Worm (Caenorhabditis elegans) whole organism, L4 larva: ENCODE data around the gene cyp-35A4.

Experiments used
- F37D6.2 ChIP-seq: sonication (generic microtip); optimal IDR thresholded peaks from 2 replicates; lab custom pipeline; 2016; ENCODE audit warnings: mild to moderate bottlenecking, missing genetic modification characterization, missing compliant biosample characterization
- F44E2.7 ChIP-seq: fragments of 200-800 bp; sonication (Bioruptor generic); IDR thresholded peaks from 2 replicates; pipeline ENCODE4 v2.1.2; 2022; ENCODE audit warnings: missing genetic modification characterization, missing compliant biosample characterization
- T26A8.4 ChIP-seq: fragments of 200-800 bp; sonication (Bioruptor generic); IDR thresholded peaks from 2 replicates; pipeline ENCODE4 v1.3.6; 2022; ENCODE audit warnings: missing genetic modification characterization, missing compliant biosample characterization
- Y5F2A.4 ChIP-seq: fragments of 200-800 bp; sonication (Bioruptor generic); optimal IDR thresholded peaks from 2 replicates; lab custom pipeline; 2018; ENCODE audit warnings: mild to moderate bottlenecking, missing genetic modification characterization, missing compliant biosample characterization
- ZK337.2 ChIP-seq: fragments of 200-800 bp; sonication (Bioruptor generic); IDR thresholded peaks from 2 replicates; pipeline ENCODE4 v1.3.6; 2022; ENCODE audit warnings: missing genetic modification reagents, missing genetic modification characterization, missing compliant biosample characterization
- ZK546.5 ChIP-seq, 2 experiments: sonication (generic microtip); optimal IDR thresholded peaks; 2 replicates each; lab custom pipeline; 2017; ENCODE audit warnings: missing biosample characterization in 2 of 2, missing genetic modification characterization in 2 of 2
- aha-1 ChIP-seq: fragments of 150-350 bp; peaks from one replicate; lab custom pipeline; 2014; ENCODE audit warnings: missing biosample characterization, missing genetic modification characterization
- ama-1 ChIP-seq: fragments of 150-350 bp; optimal IDR thresholded peaks from 2 replicates; lab custom pipeline; 2014; ENCODE audit warnings: inconsistent platforms, mixed read lengths
- attf-4 ChIP-seq: sonication (generic microtip); optimal IDR thresholded peaks from 3 replicates; lab custom pipeline; 2017; ENCODE audit warnings: missing biosample characterization, missing genetic modification characterization
- ceh-82 ChIP-seq: sonication (generic microtip); optimal IDR thresholded peaks from 2 replicates; lab custom pipeline; 2017; ENCODE audit warnings: missing biosample characterization, missing genetic modification characterization
- ces-1 ChIP-seq: fragments of 150-350 bp; sonication (generic microtip); optimal IDR thresholded peaks from 4 replicates; lab custom pipeline; 2014; ENCODE audit warnings: missing biosample characterization, missing genetic modification reagents, missing genetic modification characterization
- daf-16 ChIP-seq, 3 experiments: sonication (generic microtip); optimal IDR thresholded peaks; 2 replicates each; lab custom pipeline; 2016 to 2017; ENCODE audit warnings: missing genetic modification characterization in 3 of 3, missing genetic modification reagents in 3 of 3, mild to moderate bottlenecking in 2 of 3, missing compliant biosample characterization in 2 of 3, missing biosample characterization in 1 of 3, moderate library complexity in 1 of 3
- daf-19 ChIP-seq: fragments of 200-800 bp; sonication (Bioruptor generic); conservative IDR thresholded peaks from 2 replicates; pipeline ENCODE4 v1.3.6; 2022; ENCODE audit warnings: missing genetic modification characterization, missing compliant biosample characterization
- daf-8 ChIP-seq: fragments of 200-800 bp; sonication (Bioruptor generic); IDR thresholded peaks from 2 replicates; pipeline ENCODE4 v1.3.6; 2022; ENCODE audit warnings: missing genetic modification characterization, missing compliant biosample characterization
- dmd-9 ChIP-seq: fragments of 200-800 bp; sonication (Bioruptor generic); IDR thresholded peaks from 2 replicates; pipeline ENCODE4 v1.3.6; 2022; ENCODE audit warnings: missing genetic modification reagents, missing genetic modification characterization, missing compliant biosample characterization
- egl-27 ChIP-seq: sonication (generic microtip); optimal IDR thresholded peaks from 3 replicates; lab custom pipeline; 2017; ENCODE audit warnings: missing biosample characterization, missing genetic modification reagents, missing genetic modification characterization
- egl-43 ChIP-seq: fragments of 200-800 bp; sonication (Bioruptor generic); IDR thresholded peaks from 2 replicates; pipeline ENCODE4 v1.3.6; 2022; ENCODE audit warnings: missing genetic modification reagents, missing genetic modification characterization, missing compliant biosample characterization
- jun-1 ChIP-seq: fragments of 150-350 bp; optimal IDR thresholded peaks from 2 replicates; lab custom pipeline; 2014; ENCODE audit warnings: missing biosample characterization, missing genetic modification reagents, missing genetic modification characterization
- lin-1 ChIP-seq: fragments of 200-800 bp; sonication (Bioruptor generic); IDR thresholded peaks from 2 replicates; pipeline ENCODE4 v1.3.6; 2022; ENCODE audit warnings: missing genetic modification reagents, missing genetic modification characterization, missing compliant biosample characterization
- lin-39 ChIP-seq: fragments of 150-350 bp; optimal IDR thresholded peaks from 2 replicates; lab custom pipeline; 2014; ENCODE audit warnings: missing biosample characterization, missing genetic modification reagents, missing genetic modification characterization
- madf-5 ChIP-seq, 2 experiments: fragments of 200-800 bp; sonication (Bioruptor generic); IDR thresholded peaks; 2 replicates each; pipeline ENCODE4 v1.3.6; 2022; ENCODE audit warnings: missing compliant biosample characterization in 2 of 2, missing genetic modification characterization in 2 of 2
- madf-9 ChIP-seq: fragments of 200-800 bp; sonication (Bioruptor generic); conservative IDR thresholded peaks from 2 replicates; pipeline ENCODE4 v1.3.6; 2022; ENCODE audit warnings: missing genetic modification reagents, missing genetic modification characterization, missing compliant biosample characterization
- mdl-1 ChIP-seq, 2 experiments: fragments of 150-350 bp in 1 of 2; sonication (generic microtip) in 1 of 2; optimal IDR thresholded peaks; 2 replicates each; lab custom pipeline; 2014 to 2017; ENCODE audit warnings: missing biosample characterization in 2 of 2, missing genetic modification characterization in 2 of 2
- mes-2 ChIP-seq: sonication (generic microtip); optimal IDR thresholded peaks from 2 replicates; lab custom pipeline; 2016; ENCODE audit warnings: missing genotype, mild to moderate bottlenecking, missing genetic modification characterization, missing compliant biosample characterization; ENCODE audit not compliant: poor library complexity, severe bottlenecking
- mxl-2 ChIP-seq: fragments of 200-800 bp; sonication (Bioruptor generic); conservative IDR thresholded peaks from 2 replicates; pipeline ENCODE4 v1.3.6; 2022; ENCODE audit warnings: missing genetic modification reagents, missing genetic modification characterization, missing compliant biosample characterization
- nhr-111 ChIP-seq: fragments of 200-800 bp; sonication (Bioruptor generic); optimal IDR thresholded peaks from 2 replicates; lab custom pipeline; 2018; ENCODE audit warnings: mild to moderate bottlenecking, missing genetic modification characterization, missing compliant biosample characterization
- nhr-237 ChIP-seq: sonication (generic microtip); optimal IDR thresholded peaks from 2 replicates; lab custom pipeline; 2017; ENCODE audit warnings: missing biosample characterization, missing genetic modification characterization
- nhr-28 ChIP-seq: fragments of 150-350 bp; optimal IDR thresholded peaks from 2 replicates; lab custom pipeline; 2014; ENCODE audit warnings: missing biosample characterization, missing genetic modification characterization
- nhr-77 ChIP-seq: fragments of 150-350 bp; optimal IDR thresholded peaks from 2 replicates; lab custom pipeline; 2014; ENCODE audit warnings: missing biosample characterization, missing genetic modification characterization
- php-3 ChIP-seq: fragments of 200-800 bp; sonication (Bioruptor generic); IDR thresholded peaks from 2 replicates; pipeline ENCODE4 v1.3.6; 2022; ENCODE audit warnings: missing genetic modification reagents, missing genetic modification characterization, missing compliant biosample characterization
- saeg-2 ChIP-seq: fragments of 200-800 bp; sonication (Bioruptor generic); IDR thresholded peaks from 2 replicates; pipeline ENCODE4 v1.3.6; 2022; ENCODE audit warnings: missing genetic modification reagents, missing genetic modification characterization, missing compliant biosample characterization
- skn-1 ChIP-seq: fragments of 150-350 bp; optimal IDR thresholded peaks from 2 replicates; lab custom pipeline; 2014; ENCODE audit warnings: missing biosample characterization, missing genetic modification characterization
- spr-3 ChIP-seq: fragments of 200-800 bp; sonication (Bioruptor generic); optimal IDR thresholded peaks from 2 replicates; lab custom pipeline; 2018; ENCODE audit warnings: mild to moderate bottlenecking, missing genetic modification characterization, missing compliant biosample characterization
- tag-97 ChIP-seq: fragments of 200-800 bp; sonication (Bioruptor generic); IDR thresholded peaks from 2 replicates; pipeline ENCODE4 v1.3.6; 2022; ENCODE audit warnings: missing genetic modification characterization, missing compliant biosample characterization
- unc-130 ChIP-seq: sonication (generic microtip); optimal IDR thresholded peaks from 2 replicates; lab custom pipeline; 2016; ENCODE audit warnings: missing genetic modification reagents, missing genetic modification characterization, missing compliant biosample characterization
- unc-39 ChIP-seq: sonication (generic microtip); optimal IDR thresholded peaks from 2 replicates; lab custom pipeline; 2017; ENCODE audit warnings: missing biosample characterization, missing genetic modification characterization
- unc-62 ChIP-seq, 3 experiments: fragments of 150-350 bp in 1 of 3; sonication (generic microtip); optimal IDR thresholded peaks in 2 of 3; peaks in 1 of 3; 1 replicate in 1 of 3; 2 replicates in 2 of 3; lab custom pipeline; 2014 to 2017; ENCODE audit warnings: missing biosample characterization in 3 of 3, missing genetic modification characterization in 3 of 3, missing genetic modification reagents in 3 of 3, missing genotype in 1 of 3
- zfp-3 ChIP-seq: fragments of 200-800 bp; sonication (Bioruptor generic); conservative IDR thresholded peaks from 2 replicates; pipeline ENCODE4 v1.3.6; 2022; ENCODE audit warnings: missing genetic modification reagents, missing genetic modification characterization, missing compliant biosample characterization
- zip-11 ChIP-seq: fragments of 200-800 bp; sonication (Bioruptor generic); IDR thresholded peaks from 2 replicates; pipeline ENCODE4 v1.3.6; 2022; ENCODE audit warnings: missing genetic modification characterization, missing compliant biosample characterization
- zip-2 ChIP-seq: fragments of 150-350 bp; optimal IDR thresholded peaks from 2 replicates; lab custom pipeline; 2014; ENCODE audit warnings: missing biosample characterization, missing genetic modification characterization
- ztf-11 ChIP-seq: fragments of 150-350 bp; optimal IDR thresholded peaks from 2 replicates; lab custom pipeline; 2014; ENCODE audit warnings: missing biosample characterization, missing genetic modification characterization

cyp-35A4 gene

DNA sequence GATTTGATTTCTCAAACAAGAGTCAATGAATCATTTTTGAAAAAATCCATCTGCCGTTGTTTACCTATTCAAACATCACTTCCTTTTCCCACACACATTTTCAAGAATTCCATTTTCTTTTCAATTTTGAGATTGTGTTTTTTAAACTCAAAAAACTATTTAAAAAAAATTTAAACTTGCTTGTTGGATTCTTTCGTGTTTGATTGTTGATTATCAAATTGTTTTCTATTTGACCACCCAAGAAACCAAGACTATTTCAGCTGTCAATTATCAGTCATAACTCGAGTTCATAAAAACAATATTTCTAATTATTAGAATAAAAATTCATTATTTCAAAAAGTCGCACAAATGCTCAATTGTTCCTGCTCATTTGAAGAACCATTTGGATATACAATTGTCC, 26.2 kb upstream of the cyp-35A4 start, which contains the start of gene srh-8:
srh-8 (plus strand) TSS at position 301 of the 400 bp plus-strand sequence.
- TF ChIP-seq aha-1 (tag; lab: Kevin White, UChicago) (peak; percentile 25), skn-1 (tag; lab: Kevin White, UChicago) (no peak), mes-2 (tag; lab: Kevin White, UChicago) (no peak), php-3 (GFP tag; lab: Robert Waterston, UW) (no peak)

DNA sequence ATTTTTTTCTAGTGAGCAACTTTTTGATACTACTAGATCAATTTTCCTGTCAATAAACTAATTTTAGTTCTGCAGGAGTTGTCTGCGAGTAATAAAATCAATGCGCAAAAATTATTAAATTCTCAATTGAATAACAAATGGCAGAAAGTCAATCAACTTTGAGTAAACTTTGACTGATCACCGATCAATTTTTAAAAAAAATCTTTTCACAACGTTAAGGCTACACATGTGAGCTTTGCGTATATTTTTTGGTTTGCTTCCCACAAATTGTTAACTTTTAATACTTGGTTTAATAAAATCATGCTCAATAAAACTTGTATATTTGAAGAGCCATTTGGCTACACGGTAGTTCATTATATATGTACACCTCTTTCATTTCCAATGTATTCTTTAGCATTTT, 23.5 kb upstream of the cyp-35A4 start, which contains the start of gene srh-7:
srh-7 (plus strand) TSS at position 301 of the 400 bp plus-strand sequence.
- TF ChIP-seq ztf-11 (no peak), spr-3 (GFP tag; lab: Kevin White, UChicago) (no peak), php-3 (GFP tag; lab: Robert Waterston, UW) (no peak), tag-97 (GFP tag; lab: Robert Waterston, UW) (no peak), egl-43 (GFP tag; lab: Robert Waterston, UW) (no peak), daf-19 (GFP tag; lab: Robert Waterston, UW) (no peak), zfp-3 (GFP tag; lab: Robert Waterston, UW) (no peak), F37D6.2 (tag; lab: Kevin White, UChicago) (no peak), lin-39 (no peak), zip-11 (GFP tag; lab: Robert Waterston, UW) (no peak), ZK546.5 (tag; optimal IDR thresholded peaks at IDR 0.05; lab: Kevin White, UChicago) (no peak), ZK337.2 (GFP tag; lab: Robert Waterston, UW) (no peak), daf-16 (GFP tag; optimal IDR thresholded peaks at IDR 0.05; lab: Kevin White, UChicago) (no peak), daf-16 (tag; optimal IDR thresholded peaks at IDR 0.05; lab: Kevin White, UChicago) (no peak)

- TF ChIP-seq madf-9 (GFP tag; lab: Robert Waterston, UW) (no peak), attf-4 (tag; lab: Kevin White, UChicago) (no peak), unc-39 (tag; lab: Kevin White, UChicago) (no peak), jun-1 (tag; lab: Kevin White, UChicago) (no peak), aha-1 (tag; lab: Kevin White, UChicago) (peak; percentile 3)
These were observed 21.2 kb upstream of the cyp-35A4 start, which contains the start of gene srh-4 for ce11 chrV:4010170-4010569. srh-4 (plus strand) TSS chrV:4010470.

- TF ChIP-seq egl-27 (tag; lab: Kevin White, UChicago), result no peak
- TF ChIP-seq lin-1 (GFP tag; lab: Robert Waterston, UW), result no peak
- no peak for TF ChIP-seq nhr-111
- TF ChIP-seq daf-19 (GFP tag; lab: Robert Waterston, UW), result no peak
- no peak for TF ChIP-seq zip-2 (tag; lab: Kevin White, UChicago)
- TF ChIP-seq unc-130, result no peak
- TF ChIP-seq mdl-1 (tag; optimal IDR thresholded peaks at IDR 0.05; lab: Kevin White, UChicago), result no peak
- TF ChIP-seq, all 104 proteins: peak for 0
These were observed 14.6 kb upstream of the cyp-35A4 start, which contains the start of gene srw-89 for ce11 chrV:4016780-4017179. srw-89 (plus strand) TSS chrV:4017080.

DNA sequence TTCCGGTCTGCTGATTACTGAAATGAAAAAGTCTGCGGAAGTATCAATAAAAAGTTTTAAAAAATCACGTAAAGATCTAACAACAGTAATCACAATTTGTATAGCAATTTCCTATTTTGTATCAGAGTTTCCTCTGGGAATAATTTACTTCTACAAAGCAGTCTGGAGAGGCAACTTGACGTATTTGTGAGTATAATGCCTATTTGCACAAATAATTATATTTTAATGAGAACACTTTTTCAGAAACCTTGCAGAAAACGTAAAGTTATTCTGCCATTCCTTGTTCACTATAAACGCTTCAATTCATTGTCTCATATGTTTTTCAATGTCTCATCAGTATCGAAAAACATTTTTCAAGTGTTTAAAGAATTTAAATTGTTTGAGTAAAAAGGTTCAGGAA, 12.8 kb upstream of the cyp-35A4 start:
- TF ChIP-seq tag-97 (GFP tag; lab: Robert Waterston, UW), result no peak
- no peak for TF ChIP-seq dmd-9
- TF ChIP-seq F44E2.7, result no peak
- TF ChIP-seq spr-3 (GFP tag; lab: Kevin White, UChicago), result no peak
- peak in 1 of 2 experiments; percentile 80 for TF ChIP-seq unc-62 (GFP tag; optimal IDR thresholded peaks at IDR 0.05 in 1 of 2; lab: Kevin White, UChicago)
- TF ChIP-seq unc-62 (tag; optimal IDR thresholded peaks at IDR 0.05; lab: Kevin White, UChicago), result no peak
- TF ChIP-seq, all 104 proteins: peak for 1

- TF ChIP-seq ZK546.5 (tag; optimal IDR thresholded peaks at IDR 0.05; lab: Kevin White, UChicago), result no peak
- no peak for TF ChIP-seq dmd-9
- TF ChIP-seq Y5F2A.4 (GFP tag; lab: Kevin White, UChicago), result no peak
- no peak for TF ChIP-seq egl-27 (tag; lab: Kevin White, UChicago)
- TF ChIP-seq ceh-82 (tag; lab: Kevin White, UChicago), result no peak
- no peak for TF ChIP-seq daf-8 (GFP tag; lab: Robert Waterston, UW)
- no peak for TF ChIP-seq daf-16 (GFP tag; optimal IDR thresholded peaks at IDR 0.05; lab: Kevin White, UChicago)
- no peak for TF ChIP-seq daf-16 (tag; optimal IDR thresholded peaks at IDR 0.05; lab: Kevin White, UChicago)
- TF ChIP-seq saeg-2 (GFP tag; lab: Robert Waterston, UW), result no peak
- no peak for TF ChIP-seq ama-1 (lab: Kevin White, UChicago)
- TF ChIP-seq T26A8.4 (GFP tag; lab: Robert Waterston, UW), result no peak
- TF ChIP-seq mes-2 (tag; lab: Kevin White, UChicago), result no peak
- TF ChIP-seq nhr-237, result no peak
- no peak for TF ChIP-seq madf-5 (GFP tag; IDR thresholded peaks at IDR 0.05; lab: Robert Waterston, UW)
- TF ChIP-seq mxl-2 (GFP tag; lab: Robert Waterston, UW), result no peak
- no peak for TF ChIP-seq lin-39
- no peak for TF ChIP-seq nhr-28 (tag; lab: Kevin White, UChicago)
- TF ChIP-seq nhr-77 (tag; lab: Kevin White, UChicago), result no peak
- no peak for TF ChIP-seq ces-1 (GFP tag; lab: Kevin White, UChicago)
These were observed 12.2 kb upstream of the cyp-35A4 start, which contains the start of gene K09D9.3 for ce11 chrV:4019188-4019587. K09D9.3 (plus strand) TSS chrV:4019488.
